Worm (Caenorhabditis elegans) whole organism, mixed stage, embryonic: Measurements from ENCODE around the gene C30G12.4.

Source experiments
- M03D4.4 ChIP-seq: sonication (generic microtip); optimal IDR thresholded peaks from 2 replicates; lab custom pipeline; 2017; ENCODE audit warnings: mild to moderate bottlenecking, missing genetic modification characterization, missing compliant biosample characterization
- bed-3 ChIP-seq: fragments of 200-800 bp; sonication (Bioruptor generic); optimal IDR thresholded peaks from 3 replicates; lab custom pipeline; 2018; ENCODE audit warnings: mild to moderate bottlenecking, missing genetic modification characterization, moderate library complexity, missing compliant biosample characterization
- blmp-1 ChIP-seq: fragments of 150-350 bp; optimal IDR thresholded peaks from 2 replicates; lab custom pipeline; 2014; ENCODE audit warnings: missing biosample characterization, missing genetic modification characterization
- ceh-39 ChIP-seq: fragments of 150-350 bp; optimal IDR thresholded peaks from 2 replicates; lab custom pipeline; 2014; ENCODE audit warnings: missing biosample characterization, missing genetic modification characterization
- ceh-43 ChIP-seq: fragments of 200-800 bp; sonication (Bioruptor generic); optimal IDR thresholded peaks from 2 replicates; lab custom pipeline; 2018; ENCODE audit warnings: mild to moderate bottlenecking, missing genetic modification characterization, moderate library complexity, missing compliant biosample characterization
- ces-1 ChIP-seq: fragments of 150-350 bp; optimal IDR thresholded peaks from 2 replicates; lab custom pipeline; 2014; ENCODE audit warnings: missing biosample characterization, missing genetic modification reagents, missing genetic modification characterization
- cnd-1 ChIP-seq: fragments of 200-800 bp; sonication (Bioruptor generic); optimal IDR thresholded peaks from 2 replicates; lab custom pipeline; 2018; ENCODE audit warnings: mild to moderate bottlenecking, missing genetic modification characterization, missing compliant biosample characterization
- drap-1 ChIP-seq: fragments of 200-800 bp; sonication (Bioruptor generic); optimal IDR thresholded peaks from 3 replicates; lab custom pipeline; 2018; ENCODE audit warnings: mild to moderate bottlenecking, missing genetic modification characterization, missing compliant biosample characterization
- elt-1 ChIP-seq: sonication (generic microtip); optimal IDR thresholded peaks from 2 replicates; lab custom pipeline; 2017; ENCODE audit warnings: missing genetic modification characterization, mild to moderate bottlenecking, missing compliant biosample characterization, antibody characterized with exemption, moderate library complexity, borderline replicate concordance; ENCODE audit not compliant: insufficient read depth
- flh-1 ChIP-seq: fragments of 200-800 bp; sonication (Bioruptor generic); optimal IDR thresholded peaks from 2 replicates; lab custom pipeline; 2018; ENCODE audit warnings: mild to moderate bottlenecking, missing genetic modification characterization, moderate library complexity, missing compliant biosample characterization
- ham-2 ChIP-seq: fragments of 200-800 bp; sonication (Bioruptor generic); optimal IDR thresholded peaks from 2 replicates; lab custom pipeline; 2018; ENCODE audit warnings: mild to moderate bottlenecking, missing genetic modification characterization, missing compliant biosample characterization
- hlh-1 ChIP-seq: fragments of 150-350 bp; optimal IDR thresholded peaks from 2 replicates; lab custom pipeline; 2014; ENCODE audit warnings: missing biosample characterization, missing genetic modification reagents, missing genetic modification characterization
- lin-13 ChIP-seq: fragments of 150-350 bp; optimal IDR thresholded peaks from 2 replicates; lab custom pipeline; 2014; ENCODE audit warnings: missing biosample characterization, missing genetic modification characterization
- lin-32 ChIP-seq: fragments of 200-800 bp; sonication (Bioruptor generic); optimal IDR thresholded peaks from 2 replicates; lab custom pipeline; 2018; ENCODE audit warnings: mild to moderate bottlenecking, missing genetic modification characterization, missing compliant biosample characterization
- mep-1 ChIP-seq: fragments of 150-350 bp; optimal IDR thresholded peaks from 2 replicates; lab custom pipeline; 2017; ENCODE audit warnings: missing biosample characterization, missing genetic modification reagents, missing genetic modification characterization, inconsistent platforms
- mls-2 ChIP-seq: sonication (generic microtip); optimal IDR thresholded peaks from 2 replicates; lab custom pipeline; 2016; ENCODE audit warnings: mild to moderate bottlenecking, missing genetic modification characterization, moderate library complexity, missing compliant biosample characterization
- nhr-12 ChIP-seq: fragments of 150-350 bp; optimal IDR thresholded peaks from 2 replicates; lab custom pipeline; 2014; ENCODE audit warnings: missing biosample characterization, missing genetic modification characterization
- nhr-2 ChIP-seq: fragments of 150-350 bp; optimal IDR thresholded peaks from 2 replicates; lab custom pipeline; 2014; ENCODE audit warnings: missing biosample characterization, missing genetic modification characterization
- nhr-237 ChIP-seq: fragments of 150-350 bp; optimal IDR thresholded peaks from 2 replicates; lab custom pipeline; 2014; ENCODE audit warnings: missing biosample characterization, missing genetic modification characterization
- nhr-28 ChIP-seq: fragments of 150-350 bp; optimal IDR thresholded peaks from 2 replicates; lab custom pipeline; 2014; ENCODE audit warnings: missing biosample characterization, missing genetic modification characterization
- nhr-76 ChIP-seq: sonication (generic microtip); optimal IDR thresholded peaks from 2 replicates; lab custom pipeline; 2017; ENCODE audit warnings: missing biosample characterization, missing genetic modification characterization
- pha-4 ChIP-seq: fragments of 150-350 bp; optimal IDR thresholded peaks from 2 replicates; lab custom pipeline; 2018; ENCODE audit warnings: missing biosample characterization, missing genetic modification reagents, missing genetic modification characterization
- sem-2 ChIP-seq: fragments of 200-800 bp; sonication (Bioruptor generic); optimal IDR thresholded peaks from 2 replicates; lab custom pipeline; 2018; ENCODE audit warnings: mild to moderate bottlenecking, missing genetic modification characterization, missing compliant biosample characterization
- snpc-4 ChIP-seq: fragments of 150-350 bp; optimal IDR thresholded peaks from 2 replicates; lab custom pipeline; 2014; ENCODE audit warnings: missing biosample characterization, missing genetic modification characterization
- sptf-1 ChIP-seq: sonication (generic microtip); optimal IDR thresholded peaks from 2 replicates; lab custom pipeline; 2017; ENCODE audit warnings: mild to moderate bottlenecking, missing genetic modification characterization, moderate library complexity, missing compliant biosample characterization
- tbx-8 ChIP-seq: fragments of 200-800 bp; sonication (Bioruptor generic); optimal IDR thresholded peaks from 2 replicates; lab custom pipeline; 2018; ENCODE audit warnings: mild to moderate bottlenecking, missing genetic modification characterization, moderate library complexity, missing compliant biosample characterization
- unc-120 ChIP-seq: sonication (generic microtip); optimal IDR thresholded peaks from 2 replicates; lab custom pipeline; 2017; ENCODE audit warnings: missing genetic modification characterization, missing compliant biosample characterization; ENCODE audit not compliant: poor library complexity, severe bottlenecking
- unc-39 ChIP-seq: fragments of 150-350 bp; optimal IDR thresholded peaks from 2 replicates; lab custom pipeline; 2014; ENCODE audit warnings: missing biosample characterization, missing genetic modification characterization
- unc-62 ChIP-seq: fragments of 150-350 bp; optimal IDR thresholded peaks from 2 replicates; lab custom pipeline; 2014; ENCODE audit warnings: missing biosample characterization, missing genetic modification reagents, missing genetic modification characterization
- zip-8 ChIP-seq: fragments of 150-350 bp; optimal IDR thresholded peaks from 2 replicates; lab custom pipeline; 2014; ENCODE audit warnings: missing biosample characterization, missing genetic modification characterization
- ztf-11 ChIP-seq: fragments of 150-350 bp; optimal IDR thresholded peaks from 2 replicates; lab custom pipeline; 2014; ENCODE audit warnings: missing biosample characterization, missing genetic modification characterization

C30G12.4 gene

DNA sequence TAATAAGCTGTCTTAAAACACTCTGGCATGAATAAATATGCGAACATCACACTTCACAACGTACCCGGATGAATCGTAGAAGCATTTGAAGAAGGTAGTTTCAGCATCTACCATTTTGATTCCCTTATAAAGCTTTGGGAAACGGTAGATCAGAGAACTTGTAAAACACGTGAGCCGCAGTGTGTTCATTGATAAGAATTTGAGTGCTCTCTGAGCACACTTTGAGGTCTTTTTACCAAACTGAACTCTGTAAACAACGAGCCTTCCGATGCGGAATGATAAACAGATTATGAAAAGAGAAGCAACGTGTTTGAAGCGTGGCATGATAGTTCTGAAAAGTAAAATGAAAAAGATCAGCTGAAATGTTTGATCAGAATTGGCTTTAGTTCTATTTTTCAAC, 23.7 kb upstream of the C30G12.4 start, which contains the start of gene aqp-1:
aqp-1 (minus strand) TSS at position 102 of the 400 bp plus-strand sequence.
- TF ChIP-seq ham-2 (GFP tag; lab: Kevin White, UChicago): no peak
- no peak for TF ChIP-seq drap-1 (GFP tag; lab: Kevin White, UChicago)
- TF ChIP-seq nhr-237: no peak
- TF ChIP-seq ztf-11 (tag; lab: Kevin White, UChicago): no peak
- TF ChIP-seq pha-4: no peak
- no peak for TF ChIP-seq ceh-39
- TF ChIP-seq unc-62: no peak
- TF ChIP-seq elt-1: no peak
- TF ChIP-seq nhr-76 (tag; lab: Kevin White, UChicago): no peak
- no peak for TF ChIP-seq bed-3 (GFP tag; lab: Kevin White, UChicago)
- no peak for TF ChIP-seq ceh-43 (GFP tag; lab: Kevin White, UChicago)
- TF ChIP-seq unc-39 (tag; lab: Kevin White, UChicago): no peak
- TF ChIP-seq mls-2 (tag; lab: Kevin White, UChicago): no peak
- no peak for TF ChIP-seq lin-13 (tag; lab: Kevin White, UChicago)
- no peak for TF ChIP-seq unc-120 (tag; lab: Kevin White, UChicago)
- no peak for TF ChIP-seq nhr-2

DNA sequence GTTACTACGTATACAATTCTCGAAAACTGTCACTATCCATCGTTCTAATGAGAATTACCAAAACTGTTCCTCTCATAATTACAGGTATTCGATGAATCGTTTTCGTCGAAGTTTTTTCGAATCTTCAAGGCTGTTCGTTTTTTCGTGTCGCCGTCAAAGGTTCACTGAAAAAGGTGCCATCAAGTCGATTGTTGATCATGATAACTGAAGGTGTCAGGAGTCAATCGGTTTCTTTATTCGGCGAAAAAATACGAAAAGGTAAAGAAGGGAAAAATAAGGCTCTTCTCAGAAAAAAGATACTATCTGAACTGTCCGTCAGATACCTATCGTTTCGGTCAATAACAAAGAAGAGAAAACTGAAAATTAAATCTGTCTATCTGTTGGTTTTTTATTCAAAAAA, 23.2 kb upstream of the C30G12.4 start:
- TF ChIP-seq tbx-8 (GFP tag; lab: Kevin White, UChicago) (no peak), drap-1 (GFP tag; lab: Kevin White, UChicago) (no peak), blmp-1 (no peak)

ce11 chrII:7239705-7240104, 22.2 kb upstream of the C30G12.4 start:
- TF ChIP-seq blmp-1 (no peak), mep-1 (tag; lab: Kevin White, UChicago) (no peak), ceh-39 (no peak)
- TF ChIP-seq, all 35 proteins: peak for 0

ce11 chrII:7242754-7243153, 19.2 kb upstream of the C30G12.4 start:
- TF ChIP-seq tbx-8 (GFP tag; lab: Kevin White, UChicago) (no peak), mls-2 (tag; lab: Kevin White, UChicago) (no peak)

- no peak for TF ChIP-seq pha-4
- TF ChIP-seq mep-1 (tag; lab: Kevin White, UChicago): no peak
- TF ChIP-seq unc-39 (tag; lab: Kevin White, UChicago): no peak
- TF ChIP-seq lin-13 (tag; lab: Kevin White, UChicago): no peak
- TF ChIP-seq unc-120 (tag; lab: Kevin White, UChicago): no peak
- no peak for TF ChIP-seq nhr-76 (tag; lab: Kevin White, UChicago)
- TF ChIP-seq sptf-1 (tag; lab: Kevin White, UChicago): no peak
- TF ChIP-seq ceh-39: no peak
- no peak for TF ChIP-seq mls-2 (tag; lab: Kevin White, UChicago)
- TF ChIP-seq flh-1: no peak
- no peak for TF ChIP-seq zip-8
- TF ChIP-seq elt-1: no peak
- TF ChIP-seq blmp-1: no peak
- no peak for TF ChIP-seq bed-3 (GFP tag; lab: Kevin White, UChicago)
- no peak for TF ChIP-seq ces-1 (GFP tag; lab: Kevin White, UChicago)
- no peak for TF ChIP-seq hlh-1 (tag; lab: Kevin White, UChicago)
Observed at ce11 chrII:7245576-7245975, 16.4 kb upstream of the C30G12.4 start, which contains the start of gene skpo-3. Gene skpo-3 (plus strand): TSS chrII:7245876.

ce11 chrII:7251978-7252377, 10.0 kb upstream of the C30G12.4 start, which contains the start of the genes prx-13 and ada-2:
Gene prx-13 (minus strand): TSS chrII:7252015.
Gene ada-2 (plus strand): TSS chrII:7252259.
- TF ChIP-seq nhr-76 (tag; lab: Kevin White, UChicago) (no peak), cnd-1 (no peak), lin-32 (GFP tag; lab: Kevin White, UChicago) (no peak), nhr-12 (tag; lab: Kevin White, UChicago) (no peak), ceh-43 (GFP tag; lab: Kevin White, UChicago) (no peak), tbx-8 (GFP tag; lab: Kevin White, UChicago) (no peak), flh-1 (no peak), sem-2 (no peak), nhr-28 (tag; lab: Kevin White, UChicago) (no peak), mep-1 (tag; lab: Kevin White, UChicago) (no peak), M03D4.4 (tag; lab: Kevin White, UChicago) (no peak), snpc-4 (tag; lab: Kevin White, UChicago) (no peak)
